Worm (Caenorhabditis elegans): ENCODE results near the gene F12E12.6.

The F12E12.6 gene

ce11 chrII:3721016-3721415, 15.7 kb downstream of the F12E12.6 start, which contains the start of gene C46E10.3:
Gene C46E10.3 (plus strand): TSS chrII:3721316.
- TF ChIP-seq elt-1 (tag; optimal IDR thresholded peaks at IDR 0.05) (no peak), ama-1 (optimal IDR thresholded peaks at IDR 0.05) (no peak), nhr-129 (tag; optimal IDR thresholded peaks at IDR 0.05) (no peak), snpc-4 (tag; optimal IDR thresholded peaks at IDR 0.05) (no peak), C34F6.9 (tag; optimal IDR thresholded peaks at IDR 0.05) (no peak), peb-1 (tag; optimal IDR thresholded peaks at IDR 0.05) (no peak), nhr-6 (tag; optimal IDR thresholded peaks at IDR 0.05) (no peak), crh-2 (tag; optimal IDR thresholded peaks at IDR 0.05) (no peak), nhr-11 (tag; optimal IDR thresholded peaks at IDR 0.05) (no peak), R02D3.7 (tag; optimal IDR thresholded peaks at IDR 0.05) (no peak), ceh-16 (tag; optimal IDR thresholded peaks at IDR 0.05) (no peak), lsy-2 (tag; optimal IDR thresholded peaks at IDR 0.05) (no peak), lin-39 (tag; optimal IDR thresholded peaks at IDR 0.05) (no peak), unc-39 (tag; optimal IDR thresholded peaks at IDR 0.05) (no peak), lin-11 (tag; optimal IDR thresholded peaks at IDR 0.05) (no peak), zag-1 (tag; optimal IDR thresholded peaks at IDR 0.05) (no peak)

ce11 chrII:3716961-3717360, 19.8 kb downstream of the F12E12.6 start, which contains the start of gene fbxc-52:
Gene fbxc-52 (plus strand): TSS chrII:3717261.
- TF ChIP-seq nhr-21 (tag; optimal IDR thresholded peaks at IDR 0.05) (no peak), nhr-10 (tag; optimal IDR thresholded peaks at IDR 0.05) (no peak), nhr-77 (tag; optimal IDR thresholded peaks at IDR 0.05) (no peak), egl-27 (tag; optimal IDR thresholded peaks at IDR 0.05) (no peak), nhr-129 (tag; optimal IDR thresholded peaks at IDR 0.05) (no peak), nhr-237 (tag; optimal IDR thresholded peaks at IDR 0.05) (no peak), elt-3 (tag; optimal IDR thresholded peaks at IDR 0.05) (no peak), nhr-11 (tag; optimal IDR thresholded peaks at IDR 0.05) (no peak), nhr-12 (tag; optimal IDR thresholded peaks at IDR 0.05) (no peak), zag-1 (tag; optimal IDR thresholded peaks at IDR 0.05) (no peak)

- no peak for TF ChIP-seq skn-1 (tag; optimal IDR thresholded peaks at IDR 0.05)
- TF ChIP-seq egl-27 (tag; optimal IDR thresholded peaks at IDR 0.05), result no peak
Measured at ce11 chrII:3716455-3716854, 20.3 kb downstream of the F12E12.6 start, which contains the start of gene srh-99. Gene srh-99 (minus strand): TSS chrII:3716555.

ce11 chrII:3714595-3714994, 22.1 kb downstream of the F12E12.6 start, which contains the start of gene srh-100:
Gene srh-100 (minus strand): TSS chrII:3714695.
- no peak for TF ChIP-seq nhr-10 (tag; optimal IDR thresholded peaks at IDR 0.05)
- no peak for TF ChIP-seq gmeb-1 (tag; optimal IDR thresholded peaks at IDR 0.05)
- no peak for TF ChIP-seq ceh-16 (tag; optimal IDR thresholded peaks at IDR 0.05)
- no peak for TF ChIP-seq nhr-11 (tag; optimal IDR thresholded peaks at IDR 0.05)
- no peak for TF ChIP-seq egl-27 (tag; optimal IDR thresholded peaks at IDR 0.05)
- no peak for TF ChIP-seq elt-3 (tag; optimal IDR thresholded peaks at IDR 0.05)
- TF ChIP-seq ceh-82 (tag; optimal IDR thresholded peaks at IDR 0.05), result no peak
- no peak for TF ChIP-seq nhr-237 (tag; optimal IDR thresholded peaks at IDR 0.05)
- no peak for TF ChIP-seq crh-2 (tag; optimal IDR thresholded peaks at IDR 0.05)
- TF ChIP-seq nhr-6 (tag; optimal IDR thresholded peaks at IDR 0.05), result no peak
- TF ChIP-seq lin-39 (tag; optimal IDR thresholded peaks at IDR 0.05), result no peak

ce11 chrII:3711047-3711446, 25.7 kb downstream of the F12E12.6 start, which contains the start of gene fbxc-53:
Gene fbxc-53 (plus strand): TSS chrII:3711291.
- no peak for TF ChIP-seq sma-9 (GFP tag; optimal IDR thresholded peaks at IDR 0.05)
- no peak for TF ChIP-seq sma-9 (tag; optimal IDR thresholded peaks at IDR 0.05)
- no peak for TF ChIP-seq unc-55 (GFP tag; optimal IDR thresholded peaks at IDR 0.05)
- TF ChIP-seq nhr-237 (tag; optimal IDR thresholded peaks at IDR 0.05), result no peak
- no peak for TF ChIP-seq zag-1 (tag; optimal IDR thresholded peaks at IDR 0.05)
- no peak for TF ChIP-seq ztf-1 (GFP tag; conservative IDR thresholded peaks at IDR 0.05)
- no peak for TF ChIP-seq skn-1 (tag; optimal IDR thresholded peaks at IDR 0.05)
- no peak for TF ChIP-seq nhr-77 (tag; optimal IDR thresholded peaks at IDR 0.05)
- no peak for TF ChIP-seq mbf-1 (tag; optimal IDR thresholded peaks at IDR 0.05)
- TF ChIP-seq nhr-10 (tag; optimal IDR thresholded peaks at IDR 0.05), result no peak
- TF ChIP-seq nhr-11 (tag; optimal IDR thresholded peaks at IDR 0.05), result no peak

ce11 chrII:3709255-3709654, 27.5 kb downstream of the F12E12.6 start, which contains the start of gene srx-110:
Gene srx-110 (plus strand): TSS chrII:3709555.
- no peak for TF ChIP-seq egl-27 (tag; optimal IDR thresholded peaks at IDR 0.05)
- no peak for TF ChIP-seq lsy-2 (tag; optimal IDR thresholded peaks at IDR 0.05)
- no peak for TF ChIP-seq nhr-12 (tag; optimal IDR thresholded peaks at IDR 0.05)
- TF ChIP-seq mab-5 (tag; optimal IDR thresholded peaks at IDR 0.05), result no peak
- TF ChIP-seq lin-13 (GFP tag; optimal IDR thresholded peaks at IDR 0.05), result no peak

All from whole organism, L2 larva.